Fruit fly (Drosophila melanogaster): ENCODE data around the gene cpx.

cpx gene

dm6 chr3R:4280062-4280461, at the start of gene cpx:
TSS of gene cpx (plus strand) at chr3R:4280221.
- no peak for TF ChIP-seq CG4496 (GFP tag; IDR thresholded peaks at IDR 0.05)
- TF ChIP-seq CG14655 (GFP tag; optimal IDR thresholded peaks at IDR 0.05) = no peak
- TF ChIP-seq CG17806 (tag; optimal IDR thresholded peaks at IDR 0.05) = no peak
- TF ChIP-seq CG8159 (tag; optimal IDR thresholded peaks at IDR 0.05) = no peak
- TF ChIP-seq CG34367 (tag; optimal IDR thresholded peaks at IDR 0.05) = no peak
- TF ChIP-seq Pif1B (GFP tag; optimal IDR thresholded peaks at IDR 0.05) = no peak
- no peak for TF ChIP-seq CG12605 (GFP tag; IDR thresholded peaks at IDR 0.05)
- no peak for TF ChIP-seq fd96Ca (GFP tag; IDR thresholded peaks at IDR 0.05)
- TF ChIP-seq CG15710 (tag; optimal IDR thresholded peaks at IDR 0.05) = no peak
- no peak for TF ChIP-seq Snoo (tag; optimal IDR thresholded peaks at IDR 0.05)
- no peak for TF ChIP-seq CG8301 (tag; optimal IDR thresholded peaks at IDR 0.05)
- no peak for TF ChIP-seq EcR (GFP tag; optimal IDR thresholded peaks at IDR 0.05)
- no peak for TF ChIP-seq gl (tag; optimal IDR thresholded peaks at IDR 0.05)
- no peak for TF ChIP-seq D1 (tag; optimal IDR thresholded peaks at IDR 0.05)
- TF ChIP-seq Ets98B (GFP tag; IDR thresholded peaks at IDR 0.05) = no peak
- no peak for TF ChIP-seq CG9948 (tag; optimal IDR thresholded peaks at IDR 0.05)
- no peak for TF ChIP-seq CG32121 (GFP tag; IDR thresholded peaks at IDR 0.05)

DNA sequence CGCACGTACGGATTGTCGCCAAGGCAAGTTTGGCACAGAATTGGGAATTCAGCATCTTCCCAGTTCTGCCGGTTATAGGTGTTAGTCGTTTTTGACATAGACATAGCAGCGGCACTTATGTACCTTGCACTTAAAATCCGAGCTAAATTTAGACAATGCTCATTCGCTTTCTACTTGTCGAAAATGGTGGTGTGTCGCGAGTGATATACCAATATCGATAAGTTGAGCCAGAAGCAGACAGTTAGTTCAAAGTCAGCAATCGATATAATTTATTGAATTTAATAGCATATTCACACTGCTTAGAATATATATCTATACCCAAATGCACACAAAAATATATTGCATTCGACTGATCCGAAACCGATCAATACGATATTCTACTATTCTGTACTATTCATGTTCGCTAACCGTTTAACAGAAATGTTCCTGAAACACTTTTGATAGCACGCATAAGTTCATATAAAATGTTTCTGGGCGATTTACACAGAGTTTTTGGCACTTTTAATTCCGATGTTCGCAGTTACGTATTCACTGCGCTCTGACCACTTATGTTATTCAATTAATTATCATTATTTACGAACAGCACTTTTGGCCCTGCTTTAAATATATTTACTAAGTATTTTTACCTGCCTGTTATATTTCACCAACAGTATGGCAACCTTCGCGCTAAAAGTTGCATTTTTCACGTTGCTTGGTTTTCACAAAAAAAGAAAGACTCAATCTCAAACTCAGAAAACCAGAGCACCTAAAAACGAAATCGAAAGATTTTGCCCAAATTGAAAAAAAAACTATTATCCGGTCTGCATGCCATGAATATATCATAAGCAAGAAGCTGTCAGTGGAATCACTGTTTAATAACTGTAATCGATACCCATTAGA, 47.6 kb upstream of the cpx start, which contains the start of gene CG14641:
Gene CG14641 (minus strand): TSS at position 204 of the 879 bp plus-strand sequence.
- peak; percentile 6 for TF ChIP-seq CG15710 (tag; optimal IDR thresholded peaks at IDR 0.05)
- TF ChIP-seq CG8159 (tag; optimal IDR thresholded peaks at IDR 0.05) = peak; percentile 1
- no peak for TF ChIP-seq Ets98B (GFP tag; IDR thresholded peaks at IDR 0.05)
- TF ChIP-seq CG14655 (GFP tag; optimal IDR thresholded peaks at IDR 0.05) = no peak

- TF ChIP-seq CG9948 (tag; optimal IDR thresholded peaks at IDR 0.05) = no peak
- no peak for TF ChIP-seq CG13204 (GFP tag; optimal IDR thresholded peaks at IDR 0.05)
Observed at dm6 chr3R:4233018-4233385, 47.0 kb upstream of the cpx start, which contains the start of gene abs. TSS of gene abs (plus strand) at chr3R:4233047.

DNA sequence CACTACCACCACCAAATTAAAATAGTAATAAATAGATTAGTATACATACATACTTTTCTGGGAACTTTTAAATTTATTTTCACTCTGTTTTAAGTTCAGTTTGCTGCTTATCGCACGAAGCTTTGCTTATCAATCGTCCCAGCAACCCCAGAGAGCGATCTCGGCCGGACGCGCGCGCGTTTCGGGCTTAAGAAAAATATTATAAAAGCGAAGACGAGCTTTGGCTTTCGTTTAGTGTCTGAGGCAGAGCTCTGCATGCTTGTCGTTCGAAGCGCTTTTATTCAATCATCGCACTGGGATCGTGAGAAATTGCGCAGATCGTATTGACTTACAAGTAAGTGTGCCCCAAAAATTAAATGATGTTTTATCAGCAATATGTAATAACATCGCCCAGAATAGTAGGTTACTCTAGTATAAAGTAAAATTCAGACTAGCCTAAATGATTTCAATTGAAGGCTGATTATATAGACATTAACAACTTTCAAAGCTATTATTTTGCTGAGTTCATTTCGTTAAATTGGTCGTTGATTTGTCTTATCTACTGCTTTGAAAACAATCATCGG, 44.9 kb upstream of the cpx start, which contains the start of gene Gel:
Gene Gel (plus strand): TSS at position 227 of the 563 bp plus-strand sequence.
- no peak for TF ChIP-seq rn (GFP tag; IDR thresholded peaks at IDR 0.05)
- no peak for TF ChIP-seq gl (tag; optimal IDR thresholded peaks at IDR 0.05)
- no peak for TF ChIP-seq Pif1A (GFP tag; optimal IDR thresholded peaks at IDR 0.05)
- no peak for TF ChIP-seq Ets98B (GFP tag; IDR thresholded peaks at IDR 0.05)
- TF ChIP-seq CG14655 (GFP tag; optimal IDR thresholded peaks at IDR 0.05) = no peak

DNA sequence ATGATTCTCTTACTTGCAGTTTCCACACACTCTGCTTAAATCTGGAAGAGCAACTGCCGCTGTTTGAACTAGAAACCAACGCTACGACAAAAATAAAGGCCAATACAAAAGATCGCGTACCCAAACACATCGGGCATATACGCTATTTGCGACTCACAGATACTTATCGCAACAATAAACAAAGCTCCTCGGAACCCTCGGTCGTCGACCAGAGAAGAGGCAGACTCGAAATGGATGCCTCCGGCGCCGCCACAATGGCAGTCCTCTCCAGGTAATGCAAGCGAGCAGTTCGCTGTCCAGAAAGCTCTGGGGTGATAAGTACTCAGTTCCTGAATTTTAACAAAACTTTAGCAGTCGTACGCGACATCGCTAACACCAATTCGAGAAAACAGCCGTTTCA, 43.5 kb upstream of the cpx start:
- peak; percentile 11; the same call in 1 of the 3 replicates for TF ChIP-seq fd96Ca (GFP tag; IDR thresholded peaks at IDR 0.05)
- 0 out of 3 replicates have a peak, but pooled peaks have one; percentile 42 for TF ChIP-seq CG4496 (GFP tag; IDR thresholded peaks at IDR 0.05)
- TF ChIP-seq CG8301 (tag; optimal IDR thresholded peaks at IDR 0.05) = no peak
- TF ChIP-seq Pif1A (GFP tag; optimal IDR thresholded peaks at IDR 0.05) = no peak
- TF ChIP-seq CG9948 (tag; optimal IDR thresholded peaks at IDR 0.05) = no peak
- no peak for TF ChIP-seq CG32121 (GFP tag; IDR thresholded peaks at IDR 0.05)
- TF ChIP-seq CG17806 (tag; optimal IDR thresholded peaks at IDR 0.05) = no peak
- TF ChIP-seq Pif1B (GFP tag; optimal IDR thresholded peaks at IDR 0.05) = peak; percentile 38
- TF ChIP-seq CG8159 (tag; optimal IDR thresholded peaks at IDR 0.05) = no peak
- TF ChIP-seq Ets98B (GFP tag; IDR thresholded peaks at IDR 0.05) = peak; percentile 48
- peak; percentile 94 for TF ChIP-seq EcR (GFP tag; optimal IDR thresholded peaks at IDR 0.05)
- peak; percentile 38 for TF ChIP-seq gl (tag; optimal IDR thresholded peaks at IDR 0.05)
- TF ChIP-seq CG12605 (GFP tag; IDR thresholded peaks at IDR 0.05) = 0 out of 2 replicates have a peak, but pooled peaks have one; percentile 24

DNA sequence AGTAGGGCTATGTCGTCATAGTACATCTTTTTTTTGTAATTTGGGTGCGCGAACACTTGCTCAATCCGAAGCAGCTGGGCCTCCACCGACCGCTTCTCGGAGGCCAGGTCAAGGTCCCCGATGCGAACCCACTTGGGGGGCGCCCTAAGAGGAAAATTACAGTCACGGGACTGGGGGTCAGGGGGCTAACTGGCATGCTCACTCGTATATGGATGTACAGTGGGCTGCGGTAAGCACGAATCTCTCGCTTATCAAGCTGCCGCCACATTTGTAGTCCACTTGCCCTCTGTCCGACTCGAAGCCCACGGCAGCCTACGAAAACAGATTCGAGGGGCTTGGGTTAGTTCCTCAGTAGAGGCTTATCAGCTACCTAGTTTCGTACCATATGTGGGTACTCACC, 38.2 kb upstream of the cpx start:
- no peak for TF ChIP-seq CG13204 (GFP tag; optimal IDR thresholded peaks at IDR 0.05)
- no peak for TF ChIP-seq CG12605 (GFP tag; IDR thresholded peaks at IDR 0.05)

DNA sequence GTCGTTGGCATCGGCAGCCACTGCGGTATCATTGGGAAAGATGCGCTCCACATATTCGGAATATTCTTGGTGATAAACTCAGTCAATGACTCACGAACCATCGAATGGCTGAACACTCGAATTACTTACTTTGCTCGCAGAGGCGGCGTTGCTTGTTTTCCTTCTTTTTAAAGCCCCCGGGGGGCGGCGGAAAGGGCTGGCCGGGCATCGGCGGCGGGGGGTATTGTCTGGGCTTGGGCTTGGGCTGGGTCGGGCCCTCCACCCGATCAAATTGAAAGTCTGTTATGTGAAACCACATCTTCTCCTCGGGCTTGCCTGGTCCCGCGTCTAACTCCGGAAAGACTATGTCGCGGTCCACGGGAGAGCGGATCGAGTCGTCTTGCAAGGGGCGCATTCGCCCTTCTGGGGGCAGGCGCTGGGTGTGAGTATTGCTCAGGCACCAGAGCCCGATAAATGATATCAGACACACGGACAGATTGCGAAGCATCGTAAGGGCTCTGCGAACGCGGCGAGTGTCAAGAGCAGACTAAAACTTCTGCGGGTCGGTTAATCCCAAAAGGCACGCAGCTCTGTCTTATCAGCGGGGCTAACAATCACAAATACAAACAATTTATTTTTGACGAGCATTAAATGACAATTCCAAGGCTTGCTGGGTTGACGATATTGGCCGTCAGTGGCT, 37.7 kb upstream of the cpx start, which contains the start of gene CG14642:
Gene CG14642 (minus strand): TSS at position 509 of the 679 bp plus-strand sequence.
- TF ChIP-seq EcR (GFP tag; optimal IDR thresholded peaks at IDR 0.05) (no peak), CG14655 (GFP tag; optimal IDR thresholded peaks at IDR 0.05) (no peak), CG8159 (tag; optimal IDR thresholded peaks at IDR 0.05) (no peak), CG32121 (GFP tag; IDR thresholded peaks at IDR 0.05) (no peak), CG34367 (tag; optimal IDR thresholded peaks at IDR 0.05) (no peak), CG17806 (tag; optimal IDR thresholded peaks at IDR 0.05) (no peak), CG9948 (tag; optimal IDR thresholded peaks at IDR 0.05) (no peak)
